Worm (Caenorhabditis elegans): ENCODE measurements around the gene Y37A1A.2.

Y37A1A.2 gene

DNA sequence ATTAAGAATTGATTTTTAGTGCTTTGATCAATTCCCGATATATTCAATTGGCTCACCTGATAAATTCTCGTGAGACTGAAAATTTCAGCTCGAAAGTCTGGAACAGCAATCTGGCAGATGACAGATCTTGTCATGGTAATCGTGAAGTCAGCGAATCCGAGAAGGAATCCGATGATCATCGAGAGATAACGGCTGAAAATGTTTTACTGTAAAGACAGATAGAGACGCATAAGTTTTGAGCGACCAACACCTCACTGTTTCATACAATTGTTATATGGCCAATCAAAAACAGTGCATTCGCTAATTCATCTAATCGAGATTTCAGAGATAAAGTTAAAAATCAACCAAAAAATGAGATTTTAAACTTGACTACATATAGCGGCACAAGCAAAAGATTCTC lies 6.5 kb downstream of the Y37A1A.2 start:
- TF ChIP-seq cog-1 (tag; optimal IDR thresholded peaks at IDR 0.05) = no peak

DNA sequence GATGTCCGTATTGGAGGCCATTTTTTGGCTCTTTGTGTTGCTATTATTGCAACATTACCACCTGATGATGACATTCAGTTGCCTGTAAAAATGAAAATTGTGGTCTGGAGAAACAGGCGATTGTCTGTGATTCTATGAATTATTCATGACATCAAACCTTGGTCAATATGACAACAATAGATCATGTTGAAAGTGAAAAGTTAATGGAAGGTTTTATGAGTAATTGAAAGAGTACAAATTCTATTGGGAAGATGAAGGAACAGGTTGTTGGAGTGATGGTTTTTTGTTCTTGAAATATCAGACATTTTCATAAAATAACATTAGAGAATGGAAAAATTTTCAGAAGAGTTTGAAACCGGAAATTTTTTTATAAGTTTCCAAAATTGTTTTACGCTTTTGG lies 10.1 kb downstream of the Y37A1A.2 start, which contains the start of gene Y37A1A.3:
Y37A1A.3 (minus strand) TSS at position 101 of the 400 bp plus-strand sequence.
- TF ChIP-seq med-1 (GFP tag; optimal IDR thresholded peaks at IDR 0.05; ENCODE audit: insufficient read depth) (no peak), T22C8.4 (GFP tag; IDR thresholded peaks at IDR 0.05) (no peak), ref-1 (GFP tag; conservative IDR thresholded peaks at IDR 0.05) (no peak), tab-1 (GFP tag; IDR thresholded peaks at IDR 0.05) (no peak), ztf-29 (GFP tag; IDR thresholded peaks at IDR 0.05) (no peak), flt-1 (GFP tag; IDR thresholded peaks at IDR 0.05) (no peak), cog-1 (tag; optimal IDR thresholded peaks at IDR 0.05) (no peak), klf-2 (GFP tag; conservative IDR thresholded peaks at IDR 0.05) (no peak)

DNA sequence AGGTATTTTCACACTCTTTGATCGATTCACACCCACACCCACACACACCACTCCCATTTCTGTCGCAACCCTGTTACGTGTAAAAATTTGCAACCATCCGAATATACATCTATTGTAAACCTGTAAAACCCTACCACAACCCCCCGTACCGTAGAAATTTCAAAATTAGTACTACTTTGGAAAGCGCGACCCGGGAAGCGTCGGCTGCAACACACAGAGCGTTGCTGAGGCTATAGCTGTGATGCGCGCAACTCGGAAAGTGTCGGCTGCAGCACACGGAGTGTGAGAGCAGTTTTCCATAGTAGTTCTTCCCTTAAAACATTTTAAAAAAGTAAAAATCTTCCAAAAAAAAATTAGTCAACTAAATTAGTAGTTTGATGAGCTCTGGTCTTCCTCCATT lies 19.7 kb downstream of the Y37A1A.2 start:
- TF ChIP-seq ztf-23 (GFP tag; IDR thresholded peaks at IDR 0.05) (0 out of 2 replicates have a peak, but pooled peaks have one; percentile 10), ref-1 (GFP tag; conservative IDR thresholded peaks at IDR 0.05) (0 out of 2 replicates have a peak, but pooled peaks have one; percentile 17), T22C8.4 (GFP tag; IDR thresholded peaks at IDR 0.05) (no peak)

DNA sequence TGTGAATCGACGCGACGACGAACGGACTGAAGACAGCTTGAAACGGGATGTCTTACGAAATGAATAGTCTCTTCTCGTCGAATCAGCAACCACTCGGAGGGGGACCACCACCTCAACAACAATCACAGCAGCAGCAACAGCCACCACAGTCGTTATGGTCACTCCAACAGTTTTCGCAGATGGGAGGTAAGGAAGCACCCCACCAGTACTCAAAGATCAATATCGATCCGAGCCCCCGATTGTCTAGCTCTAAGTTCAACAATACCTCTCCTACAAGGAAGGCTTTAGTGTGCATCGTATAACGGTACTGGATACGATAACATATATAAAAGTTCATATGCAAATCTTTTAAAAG lies 24.7 kb downstream of the Y37A1A.2 start:
- TF ChIP-seq ztf-23 (GFP tag; IDR thresholded peaks at IDR 0.05) (no peak), tab-1 (GFP tag; IDR thresholded peaks at IDR 0.05) (no peak)

DNA sequence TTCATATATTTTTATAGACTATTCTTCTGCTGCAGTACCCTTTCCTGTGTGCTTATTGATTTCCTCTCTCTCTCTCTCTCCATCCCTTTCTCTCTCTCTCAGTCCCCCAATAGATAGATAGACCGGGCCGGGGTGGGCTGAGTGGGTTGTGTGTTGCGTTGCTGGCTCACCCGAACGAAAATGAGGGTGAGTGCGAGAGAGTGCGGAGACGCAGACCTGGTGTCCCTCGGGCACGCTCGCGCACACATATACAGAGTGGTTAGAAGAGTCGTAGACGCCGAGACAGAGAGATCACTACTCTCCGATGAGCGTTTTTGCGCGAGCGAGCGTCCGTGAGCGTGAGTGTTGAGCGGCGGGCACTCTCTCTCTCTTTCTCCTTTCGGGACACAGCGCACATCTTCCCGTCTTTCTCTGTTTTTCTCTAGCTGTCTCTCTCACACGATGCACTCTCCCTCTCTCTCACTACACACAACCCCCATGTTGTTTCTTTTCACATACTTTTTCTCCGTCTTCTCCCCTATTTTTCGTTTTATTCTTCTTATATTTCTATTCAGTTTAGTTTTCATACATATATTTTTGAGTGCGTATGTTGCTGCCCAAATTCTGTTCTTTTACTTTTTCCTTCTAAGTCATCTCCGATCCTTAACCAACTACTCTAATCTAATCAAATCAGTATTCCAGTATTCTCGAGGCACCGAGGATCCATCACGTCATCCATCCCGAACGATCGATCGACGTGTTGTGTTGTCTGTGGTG lies 25.2 kb downstream of the Y37A1A.2 start, which contains the start of gene lin-66:
lin-66 (plus strand) TSS at position 672 of the 756 bp plus-strand sequence.
- TF ChIP-seq flt-1 (GFP tag; IDR thresholded peaks at IDR 0.05) = peak; percentile 75
- TF ChIP-seq tab-1 (GFP tag; IDR thresholded peaks at IDR 0.05) = no peak
- TF ChIP-seq med-1 (GFP tag; optimal IDR thresholded peaks at IDR 0.05; ENCODE audit: insufficient read depth) = peak; percentile 19
- peak; percentile 86 for TF ChIP-seq cog-1 (tag; optimal IDR thresholded peaks at IDR 0.05)

DNA sequence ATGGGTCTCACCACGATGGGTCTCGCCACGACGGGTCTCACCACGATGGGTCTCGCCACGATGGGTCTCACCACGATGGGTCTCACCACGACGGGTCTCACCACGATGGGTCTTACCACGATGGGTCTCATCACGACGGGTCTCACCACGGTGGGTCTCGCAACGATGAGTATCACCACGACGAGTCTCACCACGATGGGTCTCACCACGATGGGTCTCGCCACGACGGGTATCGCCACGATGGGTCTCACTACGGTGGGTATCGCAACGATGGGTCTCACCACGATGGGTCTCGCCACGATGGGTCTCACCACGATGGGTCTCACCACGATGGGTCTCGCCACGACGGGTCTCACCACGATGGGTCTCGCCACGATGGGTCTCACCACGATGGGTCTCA lies 28.4 kb downstream of the Y37A1A.2 start:
- TF ChIP-seq klf-2 (GFP tag; conservative IDR thresholded peaks at IDR 0.05) = peak; percentile 35; the same call in 1 of the 2 replicates

DNA sequence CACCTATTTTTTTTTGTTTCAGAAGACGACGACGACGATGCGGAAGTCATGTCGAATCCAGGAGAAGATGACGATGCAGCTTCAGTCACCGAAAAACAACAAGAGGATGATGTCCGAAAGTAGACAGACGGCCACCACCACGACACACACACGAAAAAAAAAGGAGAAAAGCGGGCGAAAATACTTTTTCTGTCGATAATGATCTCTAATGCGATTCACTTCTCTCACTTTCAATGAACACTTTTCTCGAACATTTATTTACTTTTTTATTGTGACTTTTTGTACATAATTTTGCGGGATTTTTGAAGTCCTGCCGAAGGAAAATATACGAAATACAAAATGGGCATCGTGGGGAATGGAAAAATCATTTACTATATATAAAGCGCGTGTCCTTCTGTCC lies 28.9 kb downstream of the Y37A1A.2 start:
- TF ChIP-seq T22C8.4 (GFP tag; IDR thresholded peaks at IDR 0.05) (no peak), ref-1 (GFP tag; conservative IDR thresholded peaks at IDR 0.05) (no peak), ztf-23 (GFP tag; IDR thresholded peaks at IDR 0.05) (no peak), flt-1 (GFP tag; IDR thresholded peaks at IDR 0.05) (no peak), ztf-29 (GFP tag; IDR thresholded peaks at IDR 0.05) (no peak), cog-1 (tag; optimal IDR thresholded peaks at IDR 0.05) (no peak), klf-2 (GFP tag; conservative IDR thresholded peaks at IDR 0.05) (no peak), tab-1 (GFP tag; IDR thresholded peaks at IDR 0.05) (no peak), med-1 (GFP tag; optimal IDR thresholded peaks at IDR 0.05; ENCODE audit: insufficient read depth) (no peak)

DNA sequence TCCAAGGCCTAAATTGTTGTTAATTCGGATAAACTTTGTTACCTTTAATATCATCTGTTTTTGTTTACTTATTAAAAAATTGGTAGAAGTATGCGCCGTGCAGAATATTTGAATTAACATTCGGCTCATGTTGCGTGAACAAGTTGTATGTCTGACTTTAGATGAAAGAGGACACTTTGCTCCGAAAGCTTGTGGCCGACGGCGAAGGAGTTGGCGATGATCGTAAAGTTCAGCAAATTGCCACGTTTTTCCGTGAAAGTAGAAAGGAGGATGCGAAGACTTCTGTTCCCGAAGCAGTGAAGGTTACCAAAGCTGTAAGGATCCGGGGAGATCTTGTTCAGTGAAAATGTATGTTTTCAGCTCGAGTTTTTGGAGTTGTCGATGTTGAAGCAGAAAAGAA lies 30.3 kb downstream of the Y37A1A.2 start, which contains the start of gene thoc-7:
thoc-7 (plus strand) TSS at position 162 of the 400 bp plus-strand sequence.
- TF ChIP-seq T22C8.4 (GFP tag; IDR thresholded peaks at IDR 0.05) (no peak), ztf-29 (GFP tag; IDR thresholded peaks at IDR 0.05) (no peak), klf-2 (GFP tag; conservative IDR thresholded peaks at IDR 0.05) (no peak), med-1 (GFP tag; optimal IDR thresholded peaks at IDR 0.05; ENCODE audit: insufficient read depth) (no peak), flt-1 (GFP tag; IDR thresholded peaks at IDR 0.05) (no peak), cog-1 (tag; optimal IDR thresholded peaks at IDR 0.05) (no peak)

DNA sequence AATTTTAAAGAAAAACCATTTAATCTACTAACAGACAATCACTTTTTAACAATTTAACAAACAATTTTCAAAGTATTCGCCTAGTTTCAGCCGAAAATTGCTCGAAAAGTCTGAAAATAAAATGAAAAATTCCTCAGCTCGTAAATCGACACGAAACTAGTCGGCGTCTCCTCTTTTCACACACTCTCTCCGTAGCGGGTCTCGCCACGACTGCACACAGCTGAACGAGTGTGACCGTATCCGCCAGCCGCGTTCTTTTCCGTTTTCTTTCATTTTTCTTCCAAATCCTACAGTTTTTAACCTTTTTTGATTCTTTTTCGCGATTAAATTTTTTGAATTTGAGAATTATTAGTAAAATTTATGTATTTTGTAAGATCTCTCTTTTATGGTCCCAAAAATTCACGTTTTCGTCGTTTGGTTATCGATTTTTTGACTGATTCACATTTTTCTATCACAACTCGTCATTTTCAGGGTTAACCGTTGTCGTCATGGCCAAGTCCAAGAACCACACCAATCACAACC lies 31.0 kb downstream of the Y37A1A.2 start, which contains the start of gene rpl-29:
rpl-29 (plus strand) TSS at position 472 of the 522 bp plus-strand sequence.
- TF ChIP-seq ztf-29 (GFP tag; IDR thresholded peaks at IDR 0.05) = no peak
- TF ChIP-seq flt-1 (GFP tag; IDR thresholded peaks at IDR 0.05) = 0 out of 2 replicates have a peak, but pooled peaks have one; percentile 44
- peak; percentile 68 for TF ChIP-seq T22C8.4 (GFP tag; IDR thresholded peaks at IDR 0.05)
- 0 out of 2 replicates have a peak, but pooled peaks have one; percentile 19 for TF ChIP-seq klf-2 (GFP tag; conservative IDR thresholded peaks at IDR 0.05)
- TF ChIP-seq cog-1 (tag; optimal IDR thresholded peaks at IDR 0.05) = peak; percentile 50

DNA sequence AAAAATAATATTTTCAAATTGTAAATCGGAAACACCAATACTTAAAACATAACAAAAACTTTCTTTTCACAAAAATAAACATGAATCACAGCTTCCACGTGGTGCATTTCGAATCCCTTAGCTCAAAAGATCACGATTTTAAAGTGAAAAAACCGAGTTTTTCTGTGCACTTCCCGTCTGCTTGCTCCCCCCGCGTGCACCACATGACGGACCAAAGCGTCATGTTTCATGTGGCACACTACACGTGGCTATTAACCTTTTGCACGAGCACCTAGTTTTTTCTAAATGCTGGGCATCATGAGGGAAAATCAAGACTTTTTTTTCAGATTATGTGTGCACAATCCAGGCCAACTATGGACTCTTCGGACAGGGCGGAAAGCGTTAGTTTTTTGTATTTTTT lies 32.0 kb downstream of the Y37A1A.2 start:
- TF ChIP-seq med-1 (GFP tag; optimal IDR thresholded peaks at IDR 0.05; ENCODE audit: insufficient read depth) = no peak
- no peak for TF ChIP-seq ztf-29 (GFP tag; IDR thresholded peaks at IDR 0.05)
- TF ChIP-seq tab-1 (GFP tag; IDR thresholded peaks at IDR 0.05) = no peak
- no peak for TF ChIP-seq flt-1 (GFP tag; IDR thresholded peaks at IDR 0.05)
- TF ChIP-seq klf-2 (GFP tag; conservative IDR thresholded peaks at IDR 0.05) = no peak
- TF ChIP-seq ztf-23 (GFP tag; IDR thresholded peaks at IDR 0.05) = no peak
- TF ChIP-seq ref-1 (GFP tag; conservative IDR thresholded peaks at IDR 0.05) = no peak
- TF ChIP-seq T22C8.4 (GFP tag; IDR thresholded peaks at IDR 0.05) = no peak
- no peak for TF ChIP-seq cog-1 (tag; optimal IDR thresholded peaks at IDR 0.05)

DNA sequence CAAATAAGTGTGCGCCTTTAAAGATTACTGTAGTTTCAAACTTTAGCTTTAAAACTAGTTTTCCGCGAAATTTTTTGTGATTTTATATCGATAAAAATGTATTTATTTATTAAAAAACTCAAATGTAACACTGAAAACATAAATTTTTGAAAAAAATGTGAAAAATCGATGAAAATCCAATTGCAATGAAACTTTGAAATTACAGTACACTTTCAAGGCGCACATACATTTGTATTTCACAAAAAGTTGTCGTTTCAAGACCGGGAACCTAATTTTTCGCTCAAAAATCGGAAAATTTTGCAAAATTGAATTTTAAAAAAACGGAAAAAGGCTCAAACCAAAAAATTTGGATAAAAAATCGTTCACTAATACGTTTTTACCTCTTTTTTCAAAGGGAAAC lies 32.5 kb downstream of the Y37A1A.2 start:
- TF ChIP-seq ref-1 (GFP tag; conservative IDR thresholded peaks at IDR 0.05) = no peak
- no peak for TF ChIP-seq klf-2 (GFP tag; conservative IDR thresholded peaks at IDR 0.05)
- TF ChIP-seq cog-1 (tag; optimal IDR thresholded peaks at IDR 0.05) = no peak
- TF ChIP-seq ztf-29 (GFP tag; IDR thresholded peaks at IDR 0.05) = no peak
- TF ChIP-seq tab-1 (GFP tag; IDR thresholded peaks at IDR 0.05) = no peak
- TF ChIP-seq T22C8.4 (GFP tag; IDR thresholded peaks at IDR 0.05) = no peak
- no peak for TF ChIP-seq med-1 (GFP tag; optimal IDR thresholded peaks at IDR 0.05; ENCODE audit: insufficient read depth)
- TF ChIP-seq ztf-23 (GFP tag; IDR thresholded peaks at IDR 0.05) = no peak
- TF ChIP-seq flt-1 (GFP tag; IDR thresholded peaks at IDR 0.05) = no peak

Measured in whole organism, midembryonic.